Worm (Caenorhabditis elegans) whole organism, young adult: ENCODE data around the gene math-33.
A peak's percentile ranks its signal among the peaks of the same experiment; 100 is the strongest.

ENCODE experiments used
- B0035.1 ChIP-seq: sonication (generic microtip); optimal IDR thresholded peaks from 2 replicates; lab custom pipeline; 2016; ENCODE audit warnings: missing genetic modification characterization, mild to moderate bottlenecking, missing compliant biosample characterization, missing genotype, missing genetic modification reagents
- B0336.3 ChIP-seq: fragments of 200-800 bp; sonication (Bioruptor generic); IDR thresholded peaks from 2 replicates; pipeline ENCODE4 v1.3.6; 2022; ENCODE audit warnings: missing genetic modification characterization, missing compliant biosample characterization
- C17E4.6 ChIP-seq: fragments of 200-800 bp; sonication (Bioruptor generic); IDR thresholded peaks from 2 replicates; pipeline ENCODE4 v1.3.6; 2022; ENCODE audit warnings: missing genetic modification reagents, missing genetic modification characterization, missing compliant biosample characterization
- F39B2.1 ChIP-seq: fragments of 200-800 bp; sonication (Bioruptor generic); IDR thresholded peaks from 2 replicates; pipeline ENCODE4 v1.3.6; 2022; ENCODE audit warnings: missing genetic modification reagents, missing genetic modification characterization, missing compliant biosample characterization
- F55B11.4 ChIP-seq: sonication (generic microtip); optimal IDR thresholded peaks from 2 replicates; lab custom pipeline; 2016; ENCODE audit warnings: missing compliant biosample characterization, missing genetic modification characterization, borderline replicate concordance; ENCODE audit not compliant: insufficient read depth
- F57A8.1 ChIP-seq: fragments of 200-800 bp; sonication (Bioruptor generic); optimal IDR thresholded peaks from 2 replicates; lab custom pipeline; 2018; ENCODE audit warnings: mild to moderate bottlenecking, missing genetic modification characterization, moderate library complexity, missing compliant biosample characterization
- T07F8.4 ChIP-seq: sonication (generic microtip); optimal IDR thresholded peaks from 2 replicates; lab custom pipeline; 2016; ENCODE audit warnings: mild to moderate bottlenecking, missing genetic modification characterization, moderate library complexity, missing compliant biosample characterization
- Y67H2A.10 ChIP-seq: fragments of 200-800 bp; sonication (Bioruptor generic); conservative IDR thresholded peaks from 2 replicates; pipeline ENCODE4 v1.3.6; 2022; ENCODE audit warnings: missing genetic modification reagents, missing genetic modification characterization, missing compliant biosample characterization
- aptf-2 ChIP-seq: fragments of 200-800 bp; sonication (Bioruptor generic); conservative IDR thresholded peaks from 2 replicates; pipeline ENCODE4 v1.3.6; 2022; ENCODE audit warnings: missing genetic modification reagents, missing genetic modification characterization, missing compliant biosample characterization
- atf-7 ChIP-seq: sonication (generic microtip); optimal IDR thresholded peaks from 2 replicates; lab custom pipeline; 2017; ENCODE audit warnings: mild to moderate bottlenecking, missing genetic modification characterization, missing compliant biosample characterization
- attf-3 ChIP-seq: fragments of 200-800 bp; sonication (Bioruptor generic); conservative IDR thresholded peaks from 2 replicates; pipeline ENCODE4 v1.3.6; 2022; ENCODE audit warnings: missing genetic modification reagents, missing genetic modification characterization, missing compliant biosample characterization
- attf-5 ChIP-seq: fragments of 200-800 bp; sonication (Bioruptor generic); optimal IDR thresholded peaks from 2 replicates; lab custom pipeline; 2018; ENCODE audit warnings: mild to moderate bottlenecking, missing genetic modification characterization, missing compliant biosample characterization
- bed-1 ChIP-seq: fragments of 200-800 bp; sonication (Bioruptor generic); IDR thresholded peaks from 2 replicates; pipeline ENCODE4 v1.3.6; 2022; ENCODE audit warnings: missing genetic modification reagents, missing genetic modification characterization, missing compliant biosample characterization
- ceh-27 ChIP-seq: fragments of 200-800 bp; sonication (Bioruptor generic); optimal IDR thresholded peaks from 2 replicates; lab custom pipeline; 2018; ENCODE audit warnings: mild to moderate bottlenecking, missing genetic modification characterization, moderate library complexity, missing compliant biosample characterization
- dox-1 ChIP-seq: fragments of 200-800 bp; sonication (Bioruptor generic); IDR thresholded peaks from 2 replicates; pipeline ENCODE4 v1.3.6; 2022; ENCODE audit warnings: missing genetic modification reagents, missing genetic modification characterization, missing compliant biosample characterization
- ets-4 ChIP-seq: fragments of 200-800 bp; sonication (Bioruptor generic); optimal IDR thresholded peaks from 2 replicates; lab custom pipeline; 2018; ENCODE audit warnings: mild to moderate bottlenecking, missing genetic modification characterization, missing compliant biosample characterization
- fkh-3 ChIP-seq: sonication (generic microtip); optimal IDR thresholded peaks from 2 replicates; lab custom pipeline; 2016; ENCODE audit warnings: mild to moderate bottlenecking, missing genetic modification characterization, missing compliant biosample characterization
- hlh-26 ChIP-seq: fragments of 200-800 bp; sonication (Bioruptor generic); conservative IDR thresholded peaks from 2 replicates; pipeline ENCODE4 v1.3.6; 2022; ENCODE audit warnings: missing genetic modification reagents, missing genetic modification characterization, missing compliant biosample characterization
- hmg-20 ChIP-seq: fragments of 200-800 bp; sonication (Bioruptor generic); IDR thresholded peaks from 2 replicates; pipeline ENCODE4 v1.3.6; 2022; ENCODE audit warnings: missing genetic modification reagents, missing genetic modification characterization, missing compliant biosample characterization
- let-526 ChIP-seq: fragments of 200-800 bp; sonication (Bioruptor generic); IDR thresholded peaks from 2 replicates; pipeline ENCODE4 v1.3.6; 2022; ENCODE audit warnings: missing genetic modification reagents, missing genetic modification characterization, missing compliant biosample characterization
- let-607 ChIP-seq, 2 experiments: fragments of 200-800 bp in 1 of 2; sonication (Bioruptor generic) in 1 of 2; sonication (generic microtip) in 1 of 2; optimal IDR thresholded peaks; 2 replicates each; lab custom pipeline; 2016 to 2018; ENCODE audit warnings: mild to moderate bottlenecking in 2 of 2, missing compliant biosample characterization in 2 of 2, missing genetic modification characterization in 2 of 2, moderate library complexity in 2 of 2, missing genotype in 1 of 2
- lin-26 ChIP-seq: fragments of 200-800 bp; sonication (Bioruptor generic); IDR thresholded peaks from 2 replicates; pipeline ENCODE4 v1.3.6; 2022; ENCODE audit warnings: missing genetic modification reagents, missing genetic modification characterization, missing compliant biosample characterization
- lin-40 ChIP-seq: sonication (generic microtip); optimal IDR thresholded peaks from 2 replicates; lab custom pipeline; 2016; ENCODE audit warnings: missing genetic modification characterization, mild to moderate bottlenecking, missing compliant biosample characterization, missing genotype, missing genetic modification reagents
- nhr-80 ChIP-seq: sonication (generic microtip); optimal IDR thresholded peaks from 2 replicates; lab custom pipeline; 2016; ENCODE audit warnings: missing genetic modification characterization, missing compliant biosample characterization
- nhr-90 ChIP-seq: sonication (generic microtip); optimal IDR thresholded peaks from 2 replicates; lab custom pipeline; 2016; ENCODE audit warnings: missing genotype, mild to moderate bottlenecking, missing genetic modification characterization, missing compliant biosample characterization
- rec-8 ChIP-seq, 2 experiments: sonication (generic microtip); optimal IDR thresholded peaks; 2 replicates each; lab custom pipeline; 2016; ENCODE audit warnings: mild to moderate bottlenecking in 2 of 2, missing genetic modification characterization in 2 of 2, missing genetic modification reagents in 2 of 2, missing genotype in 2 of 2, missing biosample characterization in 1 of 2, missing compliant biosample characterization in 1 of 2, moderate library complexity in 1 of 2
- repo-1 ChIP-seq: sonication (generic microtip); optimal IDR thresholded peaks from 2 replicates; lab custom pipeline; 2017; ENCODE audit warnings: mild to moderate bottlenecking, missing genetic modification characterization, missing compliant biosample characterization
- rpc-1 ChIP-seq, 2 experiments: fragments of 150-350 bp in 1 of 2; sonication (generic microtip) in 1 of 2; optimal IDR thresholded peaks; 2 replicates each; lab custom pipeline; 2014 to 2018; ENCODE audit warnings: missing biosample characterization in 1 of 2, missing genetic modification characterization in 1 of 2, missing genetic modification reagents in 1 of 2, missing genotype in 1 of 2
- snpc-1.1 ChIP-seq: sonication (generic microtip); optimal IDR thresholded peaks from 2 replicates; lab custom pipeline; 2017; ENCODE audit warnings: missing genetic modification characterization, mild to moderate bottlenecking, missing compliant biosample characterization, antibody characterized with exemption, moderate library complexity, missing genotype, missing genetic modification reagents; ENCODE audit not compliant: insufficient read depth
- snpc-1.3 ChIP-seq: sonication (generic microtip); optimal IDR thresholded peaks from 2 replicates; lab custom pipeline; 2017; ENCODE audit warnings: missing genetic modification characterization, mild to moderate bottlenecking, missing compliant biosample characterization, antibody characterized with exemption, moderate library complexity, missing genotype, missing genetic modification reagents; ENCODE audit not compliant: insufficient read depth
- snpc-4 ChIP-seq, 5 experiments: fragments of 150-350 bp in 1 of 5; sonication (generic microtip) in 4 of 5; optimal IDR thresholded peaks; 2 replicates each; lab custom pipeline; 2014 to 2018; ENCODE audit warnings: missing genetic modification characterization in 5 of 5, missing biosample characterization in 3 of 5, antibody characterized with exemption in 2 of 5, mild to moderate bottlenecking in 2 of 5, missing compliant biosample characterization in 2 of 5, missing genotype in 2 of 5, moderate library complexity in 2 of 5, missing genetic modification reagents in 1 of 5
- somi-1 ChIP-seq: fragments of 200-800 bp; sonication (Bioruptor generic); optimal IDR thresholded peaks from 2 replicates; lab custom pipeline; 2018; ENCODE audit warnings: mild to moderate bottlenecking, missing genetic modification characterization, missing compliant biosample characterization
- sptf-2 ChIP-seq: fragments of 200-800 bp; sonication (Bioruptor generic); optimal IDR thresholded peaks from 2 replicates; lab custom pipeline; 2018; ENCODE audit warnings: mild to moderate bottlenecking, missing genetic modification characterization, missing compliant biosample characterization
- tbp1 ChIP-seq: fragments of 200-800 bp; sonication (Bioruptor generic); optimal IDR thresholded peaks from 2 replicates; lab custom pipeline; 2018; ENCODE audit warnings: mild to moderate bottlenecking, missing genetic modification characterization, missing compliant biosample characterization
- tlf-1 ChIP-seq: fragments of 200-800 bp; sonication (Bioruptor generic); optimal IDR thresholded peaks from 2 replicates; lab custom pipeline; 2018; ENCODE audit warnings: mild to moderate bottlenecking, missing genetic modification characterization, missing compliant biosample characterization
- unc-130 ChIP-seq: sonication (generic microtip); optimal IDR thresholded peaks from 2 replicates; lab custom pipeline; 2016; ENCODE audit warnings: missing genetic modification reagents, missing genetic modification characterization, missing compliant biosample characterization
- unc-62 ChIP-seq: fragments of 150-350 bp; optimal IDR thresholded peaks from 2 replicates; lab custom pipeline; 2014; ENCODE audit warnings: missing biosample characterization, missing genetic modification reagents, missing genetic modification characterization
- ztf-22 ChIP-seq: fragments of 200-800 bp; sonication (Bioruptor generic); optimal IDR thresholded peaks from 2 replicates; lab custom pipeline; 2018; ENCODE audit warnings: mild to moderate bottlenecking, missing genetic modification characterization, moderate library complexity, missing compliant biosample characterization
- ztf-26 ChIP-seq: sonication (generic microtip); optimal IDR thresholded peaks from 2 replicates; lab custom pipeline; 2017; ENCODE audit warnings: missing genetic modification characterization, missing compliant biosample characterization
- ztf-28 ChIP-seq: fragments of 200-800 bp; sonication (Bioruptor generic); IDR thresholded peaks from 2 replicates; pipeline ENCODE4 v1.3.6; 2022; ENCODE audit warnings: missing genetic modification reagents, missing genetic modification characterization, missing compliant biosample characterization

math-33 gene

ce11 chrV:11113607-11114006, at the start of gene math-33:
Gene math-33 (plus strand): TSS chrV:11113907.
- TF ChIP-seq nhr-90 (tag; lab: Kevin White, UChicago) (no peak), ztf-28 (GFP tag; lab: Robert Waterston, UW) (no peak)

- TF ChIP-seq dox-1 (no peak), lin-26 (GFP tag; lab: Robert Waterston, UW) (no peak), hlh-26 (GFP tag; lab: Robert Waterston, UW) (no peak), rec-8 (tag; optimal IDR thresholded peaks at IDR 0.05; lab: Kevin White, UChicago) (no peak), F57A8.1 (GFP tag; lab: Kevin White, UChicago) (no peak), B0035.1 (tag; lab: Kevin White, UChicago) (no peak), snpc-1.1 (tag; lab: Kevin White, UChicago) (no peak), rpc-1 (optimal IDR thresholded peaks at IDR 0.05; lab: Kevin White, UChicago) (no peak), rpc-1 (tag; optimal IDR thresholded peaks at IDR 0.05; lab: Kevin White, UChicago) (no peak), lin-40 (no peak), let-526 (no peak), C17E4.6 (GFP tag; lab: Robert Waterston, UW) (no peak), Y67H2A.10 (GFP tag; lab: Robert Waterston, UW) (no peak), unc-130 (GFP tag; lab: Kevin White, UChicago) (no peak), F55B11.4 (tag; lab: Kevin White, UChicago) (no peak), attf-5 (no peak), B0336.3 (no peak), snpc-1.3 (tag; lab: Kevin White, UChicago) (no peak)
Observed at ce11 chrV:11065513-11065912, 48.2 kb upstream of the math-33 start, which contains the start of gene nlp-80. Gene nlp-80 (minus strand): TSS chrV:11065613.

- TF ChIP-seq tbp1 (GFP tag; lab: Kevin White, UChicago) (peak; percentile 9), T07F8.4 (tag; lab: Kevin White, UChicago) (no peak), attf-3 (GFP tag; lab: Robert Waterston, UW) (no peak), snpc-4 (GFP tag; optimal IDR thresholded peaks at IDR 0.05; lab: Kevin White, UChicago) (no peak), snpc-4 (tag; optimal IDR thresholded peaks at IDR 0.05; lab: Kevin White, UChicago) (peak in 1 of 4 experiments; percentile 14), let-607 (tag; optimal IDR thresholded peaks at IDR 0.05; lab: Kevin White, UChicago) (peak in 1 of 2 experiments; percentile 27), lin-26 (GFP tag; lab: Robert Waterston, UW) (no peak), nhr-80 (tag; lab: Kevin White, UChicago) (peak; percentile 95), F39B2.1 (GFP tag; lab: Robert Waterston, UW) (no peak), ztf-26 (tag; lab: Kevin White, UChicago) (no peak), fkh-3 (tag; lab: Kevin White, UChicago) (no peak), repo-1 (tag; lab: Kevin White, UChicago) (no peak), lin-40 (peak; percentile 34), aptf-2 (GFP tag; lab: Robert Waterston, UW) (no peak), hmg-20 (no peak), attf-5 (peak; percentile 25), ceh-27 (GFP tag; lab: Kevin White, UChicago) (no peak), atf-7 (peak; percentile 79), sptf-2 (GFP tag; lab: Kevin White, UChicago) (no peak), ztf-22 (GFP tag; lab: Kevin White, UChicago) (peak; percentile 84), ets-4 (GFP tag; lab: Kevin White, UChicago) (peak; percentile 2), tlf-1 (GFP tag; lab: Kevin White, UChicago) (peak; percentile 46), bed-1 (GFP tag; lab: Robert Waterston, UW) (no peak), B0336.3 (0 out of 2 replicates have a peak, but pooled peaks have one; percentile 24), unc-62 (GFP tag; lab: Kevin White, UChicago) (peak; percentile 88), somi-1 (no peak)
Observed at ce11 chrV:11069277-11069676, 44.4 kb upstream of the math-33 start, which contains the start of gene T04C12.8. Gene T04C12.8 (minus strand): TSS chrV:11069358.
